Worm (Caenorhabditis elegans) whole organism, L3 larva: ENCODE results near the gene C10E2.1.

Source experiments
- R02D3.7 ChIP-seq: fragments of 150-350 bp; optimal IDR thresholded peaks from 2 replicates; lab custom pipeline; 2014; ENCODE audit warnings: missing biosample characterization, missing genetic modification characterization
- ZK546.5 ChIP-seq: sonication (generic microtip); optimal IDR thresholded peaks from 2 replicates; lab custom pipeline; 2017; ENCODE audit warnings: missing biosample characterization, missing genetic modification characterization
- aly-2 ChIP-seq: fragments of 150-350 bp; optimal IDR thresholded peaks from 2 replicates; lab custom pipeline; 2014; ENCODE audit warnings: missing biosample characterization, missing genetic modification characterization
- ama-1 ChIP-seq: fragments of 150-350 bp; optimal IDR thresholded peaks from 2 replicates; lab custom pipeline; 2018
- ceh-16 ChIP-seq: sonication (generic microtip); optimal IDR thresholded peaks from 2 replicates; lab custom pipeline; 2017; ENCODE audit warnings: missing biosample characterization, missing genetic modification characterization
- ceh-28 ChIP-seq: fragments of 150-350 bp; optimal IDR thresholded peaks from 2 replicates; lab custom pipeline; 2014; ENCODE audit warnings: missing biosample characterization, missing genetic modification reagents, missing genetic modification characterization
- ceh-82 ChIP-seq: fragments of 150-350 bp; optimal IDR thresholded peaks from 2 replicates; lab custom pipeline; 2014; ENCODE audit warnings: missing biosample characterization, missing genetic modification characterization
- daf-12 ChIP-seq: fragments of 150-350 bp; optimal IDR thresholded peaks from 2 replicates; lab custom pipeline; 2014; ENCODE audit warnings: missing biosample characterization, missing genetic modification reagents, missing genetic modification characterization
- egl-27 ChIP-seq: sonication (generic microtip); optimal IDR thresholded peaks from 4 replicates; lab custom pipeline; 2017; ENCODE audit warnings: missing biosample characterization, missing genetic modification reagents, missing genetic modification characterization
- egl-5 ChIP-seq: fragments of 150-350 bp; optimal IDR thresholded peaks from 2 replicates; lab custom pipeline; 2017; ENCODE audit warnings: missing biosample characterization, missing genetic modification reagents, missing genetic modification characterization, inconsistent platforms
- elt-2 ChIP-seq: sonication (generic microtip); optimal IDR thresholded peaks from 2 replicates; lab custom pipeline; 2016; ENCODE audit warnings: missing genetic modification reagents, mild to moderate bottlenecking, missing genetic modification characterization, missing compliant biosample characterization
- elt-3 ChIP-seq, 3 experiments: fragments of 150-350 bp in 1 of 3; sonication (generic microtip) in 2 of 3; optimal IDR thresholded peaks; 2 replicates in 2 of 3; 4 replicates in 1 of 3; lab custom pipeline; 2014 to 2017; ENCODE audit warnings: missing biosample characterization in 3 of 3, missing genetic modification characterization in 3 of 3
- eor-1 ChIP-seq, 2 experiments: fragments of 150-350 bp; optimal IDR thresholded peaks; 2 replicates each; lab custom pipeline; 2014 to 2018; ENCODE audit warnings: missing biosample characterization in 2 of 2, missing genetic modification characterization in 2 of 2
- fkh-10 ChIP-seq: sonication (generic microtip); optimal IDR thresholded peaks from 2 replicates; lab custom pipeline; 2017; ENCODE audit warnings: missing biosample characterization, missing genetic modification reagents, missing genetic modification characterization
- hmg-11 ChIP-seq: sonication (generic microtip); optimal IDR thresholded peaks from 2 replicates; lab custom pipeline; 2016; ENCODE audit warnings: missing genetic modification characterization, missing compliant biosample characterization
- jun-1 ChIP-seq: fragments of 150-350 bp; optimal IDR thresholded peaks from 2 replicates; lab custom pipeline; 2014; ENCODE audit warnings: missing biosample characterization, missing genetic modification reagents, missing genetic modification characterization
- lin-39 ChIP-seq: fragments of 150-350 bp; optimal IDR thresholded peaks from 2 replicates; lab custom pipeline; 2018; ENCODE audit warnings: missing biosample characterization, missing genetic modification reagents, missing genetic modification characterization
- lsy-12 ChIP-seq: sonication (generic microtip); optimal IDR thresholded peaks from 2 replicates; lab custom pipeline; 2016; ENCODE audit warnings: mild to moderate bottlenecking, missing genetic modification characterization, missing compliant biosample characterization
- mdl-1 ChIP-seq: fragments of 150-350 bp; optimal IDR thresholded peaks from 2 replicates; lab custom pipeline; 2014; ENCODE audit warnings: missing biosample characterization, missing genetic modification characterization
- mml-1 ChIP-seq: fragments of 150-350 bp; sonication (generic microtip); optimal IDR thresholded peaks from 3 replicates; lab custom pipeline; 2014; ENCODE audit warnings: missing biosample characterization, missing genetic modification characterization
- nfya-1 ChIP-seq: sonication (generic microtip); optimal IDR thresholded peaks from 2 replicates; lab custom pipeline; 2017; ENCODE audit warnings: missing genetic modification characterization, mild to moderate bottlenecking, missing compliant biosample characterization, antibody characterized with exemption, moderate library complexity; ENCODE audit not compliant: insufficient read depth
- nhr-12 ChIP-seq: fragments of 150-350 bp; optimal IDR thresholded peaks from 2 replicates; lab custom pipeline; 2014; ENCODE audit warnings: missing biosample characterization, missing genetic modification characterization
- nhr-237 ChIP-seq: fragments of 150-350 bp; optimal IDR thresholded peaks from 2 replicates; lab custom pipeline; 2014; ENCODE audit warnings: missing biosample characterization, missing genetic modification characterization
- nhr-25 ChIP-seq: sonication (generic microtip); optimal IDR thresholded peaks from 2 replicates; lab custom pipeline; 2017; ENCODE audit warnings: missing biosample characterization, missing genetic modification characterization
- nhr-43 ChIP-seq: sonication (generic microtip); optimal IDR thresholded peaks from 2 replicates; lab custom pipeline; 2016; ENCODE audit warnings: mild to moderate bottlenecking, missing genetic modification characterization, missing compliant biosample characterization; ENCODE audit not compliant: poor library complexity, severe bottlenecking
- nhr-67 ChIP-seq: fragments of 150-350 bp; optimal IDR thresholded peaks from 2 replicates; lab custom pipeline; 2014; ENCODE audit warnings: missing biosample characterization, missing genetic modification characterization
- nhr-76 ChIP-seq: fragments of 150-350 bp; sonication (generic microtip); optimal IDR thresholded peaks from 5 replicates; lab custom pipeline; 2014; ENCODE audit warnings: missing biosample characterization, missing genetic modification characterization
- nhr-77 ChIP-seq: fragments of 150-350 bp; optimal IDR thresholded peaks from 2 replicates; lab custom pipeline; 2014; ENCODE audit warnings: missing biosample characterization, missing genetic modification characterization
- pha-4 ChIP-seq: fragments of 150-350 bp; optimal IDR thresholded peaks from 2 replicates; lab custom pipeline; 2014; ENCODE audit warnings: missing biosample characterization, missing genetic modification reagents, missing genetic modification characterization
- pqm-1 ChIP-seq: fragments of 150-350 bp; optimal IDR thresholded peaks from 2 replicates; lab custom pipeline; 2017; ENCODE audit warnings: missing biosample characterization, missing genetic modification characterization, inconsistent platforms
- sea-2 ChIP-seq: fragments of 150-350 bp; sonication (generic microtip); optimal IDR thresholded peaks from 4 replicates; lab custom pipeline; 2014; ENCODE audit warnings: missing biosample characterization, missing genetic modification reagents, missing genetic modification characterization
- snpc-4 ChIP-seq: fragments of 150-350 bp; optimal IDR thresholded peaks from 2 replicates; lab custom pipeline; 2014; ENCODE audit warnings: missing biosample characterization, missing genetic modification characterization
- tbx-2 ChIP-seq: sonication (generic microtip); optimal IDR thresholded peaks from 2 replicates; lab custom pipeline; 2016; ENCODE audit warnings: mild to moderate bottlenecking, missing genetic modification characterization, missing compliant biosample characterization
- unc-39 ChIP-seq: sonication (generic microtip); optimal IDR thresholded peaks from 4 replicates; lab custom pipeline; 2017; ENCODE audit warnings: missing biosample characterization, missing genetic modification characterization
- unc-62 ChIP-seq: fragments of 150-350 bp; sonication (generic microtip); optimal IDR thresholded peaks from 4 replicates; lab custom pipeline; 2014; ENCODE audit warnings: missing biosample characterization, missing genetic modification reagents, missing genetic modification characterization
- zag-1 ChIP-seq: fragments of 150-350 bp; optimal IDR thresholded peaks from 2 replicates; lab custom pipeline; 2014; ENCODE audit warnings: missing biosample characterization, missing genetic modification characterization
- ztf-11 ChIP-seq: fragments of 150-350 bp; optimal IDR thresholded peaks from 2 replicates; lab custom pipeline; 2014; ENCODE audit warnings: missing biosample characterization, missing genetic modification characterization
- ztf-4 ChIP-seq: fragments of 150-350 bp; optimal IDR thresholded peaks from 2 replicates; lab custom pipeline; 2014; ENCODE audit warnings: missing biosample characterization, missing genetic modification characterization

C10E2.1 gene

DNA sequence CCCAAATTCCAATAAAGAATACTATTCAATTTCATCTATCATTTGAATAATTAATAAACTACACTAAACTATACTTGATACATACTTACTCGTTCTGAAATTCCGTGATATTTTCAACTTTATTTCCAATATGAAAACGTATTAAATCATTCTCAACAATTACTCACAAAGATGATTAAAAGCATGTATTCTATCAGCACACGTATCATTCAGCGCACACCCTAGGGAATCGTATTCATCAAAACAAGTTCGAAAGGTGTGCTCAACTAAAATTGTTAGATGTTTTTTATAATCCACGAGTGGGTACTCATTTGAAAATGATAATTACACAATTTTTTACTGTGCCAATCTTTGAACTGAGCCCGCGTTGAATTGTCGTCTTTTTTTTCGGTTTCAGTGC, at the start of gene C10E2.1:
Gene C10E2.1, plus strand, starts transcription at position 301 of the 400 bp plus-strand sequence.
- TF ChIP-seq R02D3.7 (no peak), ceh-16 (tag; lab: Kevin White, UChicago) (no peak), mdl-1 (no peak), ZK546.5 (tag; lab: Kevin White, UChicago) (no peak), snpc-4 (tag; lab: Kevin White, UChicago) (no peak), nhr-67 (tag; lab: Kevin White, UChicago) (no peak), sea-2 (GFP tag; lab: Kevin White, UChicago) (no peak), ztf-11 (tag; lab: Kevin White, UChicago) (no peak), tbx-2 (tag; lab: Kevin White, UChicago) (no peak), lsy-12 (tag; lab: Kevin White, UChicago) (no peak), nfya-1 (no peak), zag-1 (no peak), nhr-237 (no peak), ceh-82 (no peak), nhr-43 (tag; lab: Kevin White, UChicago) (no peak), jun-1 (tag; lab: Kevin White, UChicago) (no peak), egl-27 (tag; lab: Kevin White, UChicago) (no peak), nhr-12 (no peak)

DNA sequence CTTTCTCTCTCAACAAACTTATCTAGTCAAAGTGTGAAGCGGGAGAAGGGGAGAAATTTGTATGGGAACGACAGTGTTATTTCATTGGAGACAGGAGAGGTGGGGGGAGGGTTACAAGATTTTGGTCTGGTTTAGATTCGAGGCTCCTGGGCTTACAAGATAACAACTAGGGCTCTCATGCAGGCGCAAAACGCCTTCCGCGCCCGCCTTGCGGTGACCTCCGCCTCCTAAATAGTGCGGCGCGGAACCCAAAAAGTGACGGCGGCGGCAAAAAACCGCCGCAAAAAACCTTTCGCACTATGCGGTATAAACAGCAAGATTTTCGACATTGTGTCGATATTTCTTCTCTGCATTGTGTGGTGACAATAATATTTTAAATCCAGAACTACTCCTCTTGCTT, 46.7 kb upstream of the C10E2.1 start:
- no peak for TF ChIP-seq egl-5 (tag; lab: Kevin White, UChicago)
- no peak for TF ChIP-seq unc-62 (GFP tag; lab: Kevin White, UChicago)
- TF ChIP-seq nhr-77: no peak
- no peak for TF ChIP-seq pqm-1
- no peak for TF ChIP-seq eor-1 (tag; optimal IDR thresholded peaks at IDR 0.05; lab: Kevin White, UChicago)
- TF ChIP-seq nhr-237: no peak
- TF ChIP-seq ceh-82: no peak
- no peak for TF ChIP-seq snpc-4 (tag; lab: Kevin White, UChicago)
- no peak for TF ChIP-seq nhr-43 (tag; lab: Kevin White, UChicago)
- TF ChIP-seq aly-2 (tag; lab: Kevin White, UChicago): no peak

- TF ChIP-seq nhr-77 (no peak), lin-39 (no peak), nhr-12 (no peak), hmg-11 (no peak), ztf-4 (tag; lab: Kevin White, UChicago) (no peak), aly-2 (tag; lab: Kevin White, UChicago) (no peak), ztf-11 (tag; lab: Kevin White, UChicago) (no peak), mml-1 (tag; lab: Kevin White, UChicago) (no peak), nhr-25 (tag; lab: Kevin White, UChicago) (no peak), pqm-1 (no peak), sea-2 (GFP tag; lab: Kevin White, UChicago) (no peak), ceh-16 (tag; lab: Kevin White, UChicago) (no peak), ama-1 (lab: Kevin White, UChicago) (no peak), lsy-12 (tag; lab: Kevin White, UChicago) (no peak), eor-1 (tag; optimal IDR thresholded peaks at IDR 0.05; lab: Kevin White, UChicago) (no peak), zag-1 (no peak), nhr-76 (tag; lab: Kevin White, UChicago) (no peak), fkh-10 (GFP tag; lab: Kevin White, UChicago) (no peak)
- TF ChIP-seq, all 47 proteins: peak for 0
These were observed 40.7 kb upstream of the C10E2.1 start for ce11 chrX:16721930-16722329.

DNA sequence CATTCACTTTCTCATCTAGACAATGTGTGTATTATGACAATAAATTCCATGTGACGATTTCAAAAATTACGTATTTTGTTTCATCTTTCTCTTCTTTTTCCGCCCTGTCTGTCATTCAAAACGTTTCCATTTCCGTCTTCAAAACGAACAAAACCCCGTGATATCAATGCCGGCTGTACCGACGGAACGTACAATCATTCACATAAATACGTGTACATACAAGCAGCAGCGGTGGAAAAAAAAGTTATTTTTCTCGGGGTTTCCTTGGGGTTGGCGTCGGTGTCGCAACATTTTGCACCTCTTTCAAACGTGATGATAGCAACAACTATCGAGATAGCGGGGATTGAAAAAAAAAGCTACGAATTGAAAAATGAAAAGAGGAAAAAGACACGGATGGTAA, 37.7 kb upstream of the C10E2.1 start:
- TF ChIP-seq jun-1 (tag; lab: Kevin White, UChicago) (no peak), pha-4 (tag; lab: Kevin White, UChicago) (peak; percentile 38), unc-39 (tag; lab: Kevin White, UChicago) (no peak), ztf-4 (tag; lab: Kevin White, UChicago) (no peak), unc-62 (GFP tag; lab: Kevin White, UChicago) (no peak), ztf-11 (tag; lab: Kevin White, UChicago) (no peak), zag-1 (no peak), nhr-67 (tag; lab: Kevin White, UChicago) (no peak), nhr-237 (no peak), ceh-28 (tag; lab: Kevin White, UChicago) (no peak), egl-27 (tag; lab: Kevin White, UChicago) (no peak), nhr-12 (no peak), elt-2 (tag; lab: Kevin White, UChicago) (peak; percentile 66), mdl-1 (no peak), mml-1 (tag; lab: Kevin White, UChicago) (no peak), snpc-4 (tag; lab: Kevin White, UChicago) (peak; percentile 6), elt-3 (tag; optimal IDR thresholded peaks at IDR 0.05; lab: Kevin White, UChicago) (no peak), nhr-25 (tag; lab: Kevin White, UChicago) (no peak), nhr-43 (tag; lab: Kevin White, UChicago) (peak; percentile 29), R02D3.7 (no peak), daf-12 (tag; lab: Kevin White, UChicago) (no peak)
